Worm (Caenorhabditis elegans) whole organism, L1 larva: Measurements from ENCODE around the gene vha-8.

Experiments
- C04F5.9 ChIP-seq: sonication (generic microtip); optimal IDR thresholded peaks from 2 replicates; lab custom pipeline; 2016; ENCODE audit warnings: missing genetic modification characterization, missing compliant biosample characterization
- C34B4.2 ChIP-seq: sonication (generic microtip); optimal IDR thresholded peaks from 2 replicates; lab custom pipeline; 2017; ENCODE audit warnings: mild to moderate bottlenecking, missing genetic modification characterization, missing compliant biosample characterization
- Y116A8C.19 ChIP-seq: sonication (generic microtip); optimal IDR thresholded peaks from 2 replicates; lab custom pipeline; 2016; ENCODE audit warnings: missing compliant biosample characterization, missing genetic modification characterization, borderline replicate concordance
- aha-1 ChIP-seq: fragments of 150-350 bp; optimal IDR thresholded peaks from 2 replicates; lab custom pipeline; 2014; ENCODE audit warnings: missing biosample characterization, missing genetic modification characterization
- alr-1 ChIP-seq: fragments of 200-800 bp; sonication (Bioruptor generic); optimal IDR thresholded peaks from 2 replicates; lab custom pipeline; 2018; ENCODE audit warnings: borderline replicate concordance, mild to moderate bottlenecking, missing genetic modification characterization, missing compliant biosample characterization
- aly-2 ChIP-seq: fragments of 150-350 bp; optimal IDR thresholded peaks from 2 replicates; lab custom pipeline; 2014; ENCODE audit warnings: missing biosample characterization, missing genetic modification characterization
- blmp-1 ChIP-seq: fragments of 150-350 bp; optimal IDR thresholded peaks from 2 replicates; lab custom pipeline; 2014; ENCODE audit warnings: missing biosample characterization, missing genetic modification characterization
- ceh-63 ChIP-seq: fragments of 200-800 bp; sonication (Bioruptor generic); optimal IDR thresholded peaks from 2 replicates; lab custom pipeline; 2018; ENCODE audit warnings: mild to moderate bottlenecking, missing genetic modification characterization, missing compliant biosample characterization
- ceh-8 ChIP-seq: fragments of 200-800 bp; sonication (Bioruptor generic); optimal IDR thresholded peaks from 2 replicates; lab custom pipeline; 2018; ENCODE audit warnings: mild to moderate bottlenecking, missing genetic modification characterization, moderate library complexity, missing compliant biosample characterization
- ceh-82 ChIP-seq, 3 experiments: fragments of 150-350 bp in 1 of 3; sonication (generic microtip) in 2 of 3; optimal IDR thresholded peaks; 2 replicates each; lab custom pipeline; 2014 to 2017; ENCODE audit warnings: missing biosample characterization in 3 of 3, missing genetic modification characterization in 3 of 3
- ces-1 ChIP-seq: fragments of 150-350 bp; optimal IDR thresholded peaks from 2 replicates; lab custom pipeline; 2014; ENCODE audit warnings: missing biosample characterization, missing genetic modification reagents, missing genetic modification characterization
- dpl-1 ChIP-seq, 3 experiments: fragments of 150-350 bp in 2 of 3; sonication (generic microtip) in 1 of 3; optimal IDR thresholded peaks; 2 replicates each; lab custom pipeline; 2014 to 2017; ENCODE audit warnings: missing biosample characterization in 3 of 3, missing genetic modification characterization in 3 of 3, missing genetic modification reagents in 3 of 3
- efl-1 ChIP-seq, 4 experiments: fragments of 150-350 bp; optimal IDR thresholded peaks in 3 of 4; peaks in 1 of 4; 1 replicate in 1 of 4; 2 replicates in 3 of 4; lab custom pipeline; 2014; ENCODE audit warnings: missing biosample characterization in 2 of 4, missing genetic modification characterization in 2 of 4, missing genetic modification reagents in 2 of 4
- efl-3 ChIP-seq: fragments of 200-800 bp; sonication (Bioruptor generic); optimal IDR thresholded peaks from 2 replicates; lab custom pipeline; 2018; ENCODE audit warnings: mild to moderate bottlenecking, missing genetic modification characterization, missing compliant biosample characterization
- egl-13 ChIP-seq: sonication (generic microtip); optimal IDR thresholded peaks from 2 replicates; lab custom pipeline; 2016; ENCODE audit warnings: missing genotype, missing genetic modification reagents, missing genetic modification characterization, missing compliant biosample characterization
- elt-2 ChIP-seq: sonication (generic microtip); optimal IDR thresholded peaks from 2 replicates; lab custom pipeline; 2016; ENCODE audit warnings: missing genetic modification characterization, mild to moderate bottlenecking, inconsistent platforms, missing compliant biosample characterization, missing genetic modification reagents
- elt-3 ChIP-seq, 6 experiments: fragments of 150-350 bp in 1 of 6; sonication (generic microtip); optimal IDR thresholded peaks; 2 replicates each; lab custom pipeline; 2017 to 2018; ENCODE audit warnings: missing biosample characterization in 6 of 6, missing genetic modification characterization in 6 of 6, inconsistent platforms in 1 of 6
- ets-5 ChIP-seq: fragments of 200-800 bp; sonication (Bioruptor generic); IDR thresholded peaks from 2 replicates; pipeline ENCODE4 v1.3.6; 2022; ENCODE audit warnings: missing genetic modification characterization, missing compliant biosample characterization
- fkh-10 ChIP-seq: sonication (generic microtip); optimal IDR thresholded peaks from 2 replicates; lab custom pipeline; 2017; ENCODE audit warnings: missing biosample characterization, missing genetic modification reagents, missing genetic modification characterization
- grh-1 ChIP-seq: fragments of 200-800 bp; sonication (Bioruptor generic); IDR thresholded peaks from 2 replicates; pipeline ENCODE4 v1.3.6; 2022; ENCODE audit warnings: missing genetic modification reagents, missing genetic modification characterization, missing compliant biosample characterization
- hlh-4 ChIP-seq: sonication (generic microtip); optimal IDR thresholded peaks from 2 replicates; lab custom pipeline; 2016; ENCODE audit warnings: mild to moderate bottlenecking, missing genetic modification characterization, missing compliant biosample characterization
- isw-1 ChIP-seq: fragments of 200-800 bp; sonication (Bioruptor generic); IDR thresholded peaks from 2 replicates; pipeline ENCODE4 v1.3.6; 2022; ENCODE audit warnings: missing genetic modification characterization, missing compliant biosample characterization
- lin-13 ChIP-seq: fragments of 150-350 bp; optimal IDR thresholded peaks from 2 replicates; lab custom pipeline; 2014; ENCODE audit warnings: missing biosample characterization, missing genetic modification reagents, missing genetic modification characterization
- lin-14 ChIP-seq: fragments of 200-800 bp; sonication (Bioruptor generic); optimal IDR thresholded peaks from 2 replicates; lab custom pipeline; 2018; ENCODE audit warnings: mild to moderate bottlenecking, missing genetic modification characterization, moderate library complexity, missing compliant biosample characterization
- lin-15B ChIP-seq: fragments of 150-350 bp; sonication (generic microtip); optimal IDR thresholded peaks from 3 replicates; lab custom pipeline; 2014; ENCODE audit warnings: missing biosample characterization, missing genetic modification characterization
- lin-39 ChIP-seq: fragments of 150-350 bp; optimal IDR thresholded peaks from 2 replicates; lab custom pipeline; 2014; ENCODE audit warnings: missing biosample characterization, missing genetic modification reagents, missing genetic modification characterization
- lir-3 ChIP-seq: sonication (generic microtip); optimal IDR thresholded peaks from 2 replicates; lab custom pipeline; 2016; ENCODE audit warnings: mild to moderate bottlenecking, missing genetic modification characterization, moderate library complexity, missing compliant biosample characterization; ENCODE audit not compliant: poor library complexity
- lsy-2 ChIP-seq, 2 experiments: fragments of 150-350 bp; optimal IDR thresholded peaks; 2 replicates each; lab custom pipeline; 2014; ENCODE audit warnings: missing biosample characterization in 2 of 2, missing genetic modification characterization in 2 of 2
- mep-1 ChIP-seq: fragments of 150-350 bp; optimal IDR thresholded peaks from 2 replicates; lab custom pipeline; 2014; ENCODE audit warnings: missing biosample characterization, missing genetic modification characterization
- nhr-11 ChIP-seq: fragments of 150-350 bp; optimal IDR thresholded peaks from 2 replicates; lab custom pipeline; 2014; ENCODE audit warnings: missing biosample characterization, missing genetic modification characterization
- nhr-12 ChIP-seq: sonication (generic microtip); optimal IDR thresholded peaks from 2 replicates; lab custom pipeline; 2017; ENCODE audit warnings: missing biosample characterization, missing genetic modification characterization
- nhr-19 ChIP-seq: fragments of 200-800 bp; sonication (Bioruptor generic); conservative IDR thresholded peaks from 2 replicates; pipeline ENCODE4 v1.3.6; 2022; ENCODE audit warnings: missing genetic modification characterization, missing compliant biosample characterization
- nhr-20 ChIP-seq: sonication (generic microtip); optimal IDR thresholded peaks from 2 replicates; lab custom pipeline; 2016; ENCODE audit warnings: mild to moderate bottlenecking, missing genetic modification characterization, missing compliant biosample characterization
- nhr-47 ChIP-seq: sonication (generic microtip); optimal IDR thresholded peaks from 2 replicates; lab custom pipeline; 2016; ENCODE audit warnings: mild to moderate bottlenecking, missing genetic modification characterization, moderate library complexity, missing compliant biosample characterization
- nhr-84 ChIP-seq: sonication (generic microtip); optimal IDR thresholded peaks from 2 replicates; lab custom pipeline; 2017; ENCODE audit warnings: missing biosample characterization, missing genetic modification characterization
- nhr-90 ChIP-seq: sonication (generic microtip); optimal IDR thresholded peaks from 2 replicates; lab custom pipeline; 2016; ENCODE audit warnings: mild to moderate bottlenecking, missing genetic modification characterization, missing compliant biosample characterization; ENCODE audit not compliant: poor library complexity
- pag-3 ChIP-seq: sonication (generic microtip); optimal IDR thresholded peaks from 2 replicates; lab custom pipeline; 2017; ENCODE audit warnings: missing genetic modification characterization, mild to moderate bottlenecking, missing compliant biosample characterization, antibody characterized with exemption, borderline replicate concordance; ENCODE audit not compliant: insufficient read depth
- pqm-1 ChIP-seq: sonication (generic microtip); optimal IDR thresholded peaks from 3 replicates; lab custom pipeline; 2017; ENCODE audit warnings: missing biosample characterization, missing genetic modification characterization
- skn-1 ChIP-seq: fragments of 150-350 bp; optimal IDR thresholded peaks from 2 replicates; lab custom pipeline; 2014; ENCODE audit warnings: missing biosample characterization, missing genetic modification characterization
- snpc-4 ChIP-seq: fragments of 150-350 bp; optimal IDR thresholded peaks from 2 replicates; lab custom pipeline; 2014; ENCODE audit warnings: missing biosample characterization, missing genetic modification characterization
- sptf-1 ChIP-seq: fragments of 150-350 bp; optimal IDR thresholded peaks from 2 replicates; lab custom pipeline; 2014; ENCODE audit warnings: missing biosample characterization, missing genetic modification characterization
- tbx-2 ChIP-seq: sonication (generic microtip); optimal IDR thresholded peaks from 2 replicates; lab custom pipeline; 2016; ENCODE audit warnings: missing genetic modification characterization, missing compliant biosample characterization
- tlp-1 ChIP-seq: fragments of 150-350 bp; optimal IDR thresholded peaks from 2 replicates; lab custom pipeline; 2014; ENCODE audit warnings: missing biosample characterization, missing genetic modification characterization
- unc-130 ChIP-seq: fragments of 150-350 bp; optimal IDR thresholded peaks from 2 replicates; lab custom pipeline; 2017; ENCODE audit warnings: missing biosample characterization, missing genetic modification characterization, inconsistent platforms
- unc-30 ChIP-seq: sonication (generic microtip); optimal IDR thresholded peaks from 2 replicates; lab custom pipeline; 2017; ENCODE audit warnings: missing biosample characterization, missing genetic modification characterization
- unc-62 ChIP-seq: fragments of 150-350 bp; optimal IDR thresholded peaks from 2 replicates; lab custom pipeline; 2014; ENCODE audit warnings: missing biosample characterization, missing genetic modification reagents, missing genetic modification characterization
- unc-86 ChIP-seq: sonication (generic microtip); optimal IDR thresholded peaks from 2 replicates; lab custom pipeline; 2016; ENCODE audit warnings: missing genetic modification characterization, missing compliant biosample characterization
- unc-98 ChIP-seq: fragments of 200-800 bp; sonication (Bioruptor generic); IDR thresholded peaks from 2 replicates; pipeline ENCODE4 v1.3.6; 2022; ENCODE audit warnings: missing genetic modification characterization, missing compliant biosample characterization
- vab-15 ChIP-seq: sonication (generic microtip); optimal IDR thresholded peaks from 2 replicates; lab custom pipeline; 2017; ENCODE audit warnings: missing genotype, mild to moderate bottlenecking, missing genetic modification characterization, missing compliant biosample characterization
- zag-1 ChIP-seq: fragments of 150-350 bp; optimal IDR thresholded peaks from 2 replicates; lab custom pipeline; 2014; ENCODE audit warnings: missing biosample characterization, missing genetic modification characterization
- ztf-4 ChIP-seq: fragments of 150-350 bp; optimal IDR thresholded peaks from 2 replicates; lab custom pipeline; 2014; ENCODE audit warnings: missing biosample characterization, missing genetic modification characterization

Gene vha-8

DNA sequence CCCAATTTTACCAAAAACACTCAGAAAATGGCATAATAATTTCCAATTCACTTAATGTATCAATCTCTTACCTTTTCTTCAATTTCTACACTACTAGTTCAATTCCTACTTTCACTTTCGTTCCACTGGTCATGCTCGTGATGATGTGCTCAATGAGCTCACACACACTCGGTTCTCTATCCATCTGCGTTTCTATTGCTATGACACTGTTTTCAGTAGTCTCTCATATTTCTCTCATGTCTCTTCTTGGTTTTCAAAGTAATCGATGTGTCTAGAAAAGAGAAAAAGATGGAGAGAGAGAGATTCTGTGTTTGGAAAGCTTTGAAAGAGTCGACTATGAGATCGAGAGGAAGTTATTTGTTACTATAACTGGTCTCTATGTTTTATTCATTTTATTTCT lies 23.6 kb upstream of the vha-8 start (continued):
- TF ChIP-seq tbx-2 (tag; lab: Kevin White, UChicago) (peak; percentile 58), pqm-1 (tag; lab: Kevin White, UChicago) (no peak), skn-1 (tag; lab: Kevin White, UChicago) (peak; percentile 39), C34B4.2 (tag; lab: Kevin White, UChicago) (no peak), ztf-4 (no peak), nhr-84 (no peak), lir-3 (tag; lab: Kevin White, UChicago) (peak; percentile 32), unc-30 (tag; lab: Kevin White, UChicago) (no peak), unc-62 (GFP tag; lab: Kevin White, UChicago) (no peak), nhr-11 (no peak), lsy-2 (tag; optimal IDR thresholded peaks at IDR 0.05; lab: Kevin White, UChicago) (peak; percentile 59 to 74), elt-3 (tag; optimal IDR thresholded peaks at IDR 0.05; lab: Kevin White, UChicago) (no peak), isw-1 (GFP tag; lab: Robert Waterston, UW) (no peak), hlh-4 (no peak), lin-15B (tag; lab: Kevin White, UChicago) (no peak), ces-1 (GFP tag; lab: Kevin White, UChicago) (no peak), alr-1 (tag; lab: Kevin White, UChicago) (no peak), C04F5.9 (tag; lab: Kevin White, UChicago) (no peak), nhr-20 (tag; lab: Kevin White, UChicago) (peak; percentile 19), ceh-8 (GFP tag; lab: Kevin White, UChicago) (no peak), Y116A8C.19 (tag; lab: Kevin White, UChicago) (no peak), aha-1 (no peak), dpl-1 (GFP tag; optimal IDR thresholded peaks at IDR 0.05; lab: Kevin White, UChicago) (peak in 1 of 3 experiments; percentile 17), mep-1 (tag; lab: Kevin White, UChicago) (peak; percentile 54), grh-1 (no peak), nhr-12 (tag; lab: Kevin White, UChicago) (no peak), sptf-1 (no peak), egl-13 (tag; lab: Kevin White, UChicago) (peak; percentile 50), nhr-47 (tag; lab: Kevin White, UChicago) (peak; percentile 42), aly-2 (no peak), fkh-10 (no peak), tlp-1 (no peak), lin-39 (tag; lab: Kevin White, UChicago) (no peak), unc-98 (GFP tag; lab: Robert Waterston, UW) (no peak), lin-13 (GFP tag; lab: Kevin White, UChicago) (no peak), elt-2 (tag; lab: Kevin White, UChicago) (peak; percentile 28), nhr-90 (no peak), snpc-4 (no peak), blmp-1 (tag; lab: Kevin White, UChicago) (peak; percentile 64), ceh-63 (GFP tag; lab: Kevin White, UChicago) (no peak), zag-1 (tag; lab: Kevin White, UChicago) (no peak), lin-14 (peak; percentile 87), unc-86 (tag; lab: Kevin White, UChicago) (peak; percentile 52), efl-3 (GFP tag; lab: Kevin White, UChicago) (no peak), unc-130 (no peak), pag-3 (tag; lab: Kevin White, UChicago) (no peak), efl-1 (optimal IDR thresholded peaks at IDR 0.05; lab: Kevin White, UChicago) (peak; percentile 52 to 58), efl-1 (GFP tag; optimal IDR thresholded peaks at IDR 0.05 in 1 of 2; lab: Kevin White, UChicago) (peak in 1 of 2 experiments; percentile 30), ets-5 (0 out of 2 replicates have a peak, but pooled peaks have one; percentile 70), ceh-82 (tag; optimal IDR thresholded peaks at IDR 0.05; lab: Kevin White, UChicago) (peak; percentile 18 to 75 (median 41)), nhr-19 (no peak), vab-15 (tag; lab: Kevin White, UChicago) (no peak)
- TF ChIP-seq, all 84 proteins: peak for 28
